Worm (Caenorhabditis elegans) whole organism, L2 larva: ENCODE results near the gene btbd-10.

Experiments
- R02D3.7 ChIP-seq: fragments of 150-350 bp; optimal IDR thresholded peaks from 2 replicates; lab custom pipeline; 2014; ENCODE audit warnings: missing biosample characterization, missing genetic modification characterization
- ama-1 ChIP-seq: fragments of 150-350 bp; optimal IDR thresholded peaks from 2 replicates; lab custom pipeline; 2018; ENCODE audit warnings: inconsistent platforms
- elt-3 ChIP-seq: sonication (generic microtip); optimal IDR thresholded peaks from 2 replicates; lab custom pipeline; 2017; ENCODE audit warnings: missing biosample characterization, missing genetic modification characterization
- lin-13 ChIP-seq: fragments of 150-350 bp; optimal IDR thresholded peaks from 2 replicates; lab custom pipeline; 2014; ENCODE audit warnings: missing biosample characterization, missing genetic modification reagents, missing genetic modification characterization
- mdl-1 ChIP-seq, 2 experiments: fragments of 150-350 bp in 1 of 2; sonication (generic microtip) in 1 of 2; optimal IDR thresholded peaks; 2 replicates each; lab custom pipeline; 2017; ENCODE audit warnings: missing biosample characterization in 2 of 2, missing genetic modification characterization in 2 of 2
- sma-9 ChIP-seq, 2 experiments: fragments of 150-350 bp in 1 of 2; sonication (generic microtip) in 1 of 2; optimal IDR thresholded peaks; 2 replicates each; lab custom pipeline; 2014 to 2016; ENCODE audit warnings: missing genetic modification characterization in 2 of 2, mild to moderate bottlenecking in 1 of 2, missing biosample characterization in 1 of 2, missing compliant biosample characterization in 1 of 2, missing genetic modification reagents in 1 of 2, moderate library complexity in 1 of 2
- snpc-4 ChIP-seq: fragments of 150-350 bp; optimal IDR thresholded peaks from 2 replicates; lab custom pipeline; 2014; ENCODE audit warnings: missing biosample characterization, missing genetic modification characterization

ce11 chrII:4941541-4942206 is 36.9 kb downstream of the btbd-10 start, which contains the start of gene ZK546.19:
- peak; percentile 32 for TF ChIP-seq sma-9 (GFP tag; optimal IDR thresholded peaks at IDR 0.05; lab: Kevin White, UChicago)
- TF ChIP-seq sma-9 (tag; optimal IDR thresholded peaks at IDR 0.05; lab: Kevin White, UChicago): no peak
- no peak for TF ChIP-seq R02D3.7
- TF ChIP-seq snpc-4 (tag; lab: Kevin White, UChicago): no peak
- TF ChIP-seq mdl-1 (tag; optimal IDR thresholded peaks at IDR 0.05; lab: Kevin White, UChicago): no peak
- TF ChIP-seq ama-1: no peak
- TF ChIP-seq lin-13 (GFP tag; lab: Kevin White, UChicago): no peak
- TF ChIP-seq elt-3 (tag; lab: Kevin White, UChicago): no peak
